Worm (Caenorhabditis elegans): Measurements from ENCODE around the gene T01D1.5.

Gene T01D1.5

DNA sequence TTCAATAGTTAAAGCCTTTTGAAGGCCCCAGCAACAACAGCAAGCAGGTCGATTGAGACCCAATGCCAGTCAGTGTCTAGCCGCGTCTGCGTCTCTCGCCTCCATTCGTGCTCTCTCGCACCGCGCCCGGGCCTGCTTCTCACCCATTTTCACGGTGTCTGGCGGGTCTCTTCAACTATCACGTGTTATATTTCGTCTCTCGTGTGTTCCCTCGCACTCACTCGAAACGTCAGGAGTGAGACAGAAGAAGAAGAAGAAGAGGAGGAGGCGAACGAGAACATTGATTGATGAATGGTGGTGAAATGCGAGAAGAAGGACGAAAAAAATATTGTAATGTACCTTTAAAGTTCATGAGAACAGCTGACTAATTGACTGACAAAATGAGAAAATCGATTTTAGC lies 32.3 kb upstream of the T01D1.5 start (continued):
- TF ChIP-seq pros-1 (tag; optimal IDR thresholded peaks at IDR 0.05) = peak; percentile 45
- TF ChIP-seq tbx-2 (tag; optimal IDR thresholded peaks at IDR 0.05) = peak; percentile 64
- peak; percentile 8 for TF ChIP-seq ceh-6 (GFP tag; optimal IDR thresholded peaks at IDR 0.05)
- TF ChIP-seq elt-4 (tag; optimal IDR thresholded peaks at IDR 0.05) = no peak
- TF ChIP-seq ceh-18 (tag; optimal IDR thresholded peaks at IDR 0.05) = peak; percentile 58
- TF ChIP-seq ceh-19 (GFP tag; optimal IDR thresholded peaks at IDR 0.05) = peak; percentile 10
- TF ChIP-seq ceh-31 (tag; optimal IDR thresholded peaks at IDR 0.05) = peak; percentile 69
- TF ChIP-seq hlh-13 (GFP tag; optimal IDR thresholded peaks at IDR 0.05) = no peak
- TF ChIP-seq Y22D7AL.16 (tag; optimal IDR thresholded peaks at IDR 0.05) = no peak
- TF ChIP-seq fkh-10 (GFP tag; optimal IDR thresholded peaks at IDR 0.05) = no peak
- TF ChIP-seq ets-4 (tag; optimal IDR thresholded peaks at IDR 0.05) = peak; percentile 39
- TF ChIP-seq unc-42 (tag; optimal IDR thresholded peaks at IDR 0.05) = peak; percentile 29
- TF ChIP-seq fax-1 (tag; optimal IDR thresholded peaks at IDR 0.05) = peak; percentile 31
- no peak for TF ChIP-seq dmd-4 (tag; optimal IDR thresholded peaks at IDR 0.05; ENCODE audit: borderline replicate concordance)
- no peak for TF ChIP-seq pag-3 (tag; optimal IDR thresholded peaks at IDR 0.05; ENCODE audit: borderline replicate concordance)
- peak; percentile 41 for TF ChIP-seq rnt-1 (tag; optimal IDR thresholded peaks at IDR 0.05)
- TF ChIP-seq ceh-48 (tag; optimal IDR thresholded peaks at IDR 0.05) = no peak
- TF ChIP-seq ceh-45 (GFP tag; IDR thresholded peaks at IDR 0.05) = no peak
- TF ChIP-seq C08G9.2 (tag; optimal IDR thresholded peaks at IDR 0.05) = no peak
- peak; percentile 2 for TF ChIP-seq F13H6.1 (tag; optimal IDR thresholded peaks at IDR 0.05)
- peak; percentile 18 for TF ChIP-seq sdc-2 (tag; optimal IDR thresholded peaks at IDR 0.05)
- no peak for TF ChIP-seq lim-6 (tag; optimal IDR thresholded peaks at IDR 0.05)
- TF ChIP-seq gmeb-2 (tag; optimal IDR thresholded peaks at IDR 0.05) = no peak
- TF ChIP-seq mec-3 (tag; optimal IDR thresholded peaks at IDR 0.05; ENCODE audit: borderline replicate concordance) = no peak
- no peak for TF ChIP-seq tbx-7 (tag; optimal IDR thresholded peaks at IDR 0.05)
- TF ChIP-seq ceh-34 (tag; optimal IDR thresholded peaks at IDR 0.05) = peak; percentile 69
- no peak for TF ChIP-seq ahr-1 (tag; optimal IDR thresholded peaks at IDR 0.05)
- TF ChIP-seq syd-9 (tag; optimal IDR thresholded peaks at IDR 0.05) = no peak
- peak; percentile 1 for TF ChIP-seq hlh-8 (tag; optimal IDR thresholded peaks at IDR 0.05)
- TF ChIP-seq ceh-14 (tag; optimal IDR thresholded peaks at IDR 0.05) = no peak
- TF ChIP-seq fkh-6 (tag; optimal IDR thresholded peaks at IDR 0.05) = no peak
- no peak for TF ChIP-seq sox-4 (tag; optimal IDR thresholded peaks at IDR 0.05)
- TF ChIP-seq dve-1 (tag; optimal IDR thresholded peaks at IDR 0.05) = no peak
- TF ChIP-seq hlh-15 (tag; optimal IDR thresholded peaks at IDR 0.05) = no peak
- TF ChIP-seq ceh-2 (tag; optimal IDR thresholded peaks at IDR 0.05) = peak; percentile 38
- TF ChIP-seq madf-2 (tag; optimal IDR thresholded peaks at IDR 0.05) = no peak
- TF ChIP-seq nfya-1 (tag; optimal IDR thresholded peaks at IDR 0.05) = peak; percentile 67
- no peak for TF ChIP-seq odd-2 (tag; optimal IDR thresholded peaks at IDR 0.05)
- TF ChIP-seq pqm-1 (tag; optimal IDR thresholded peaks at IDR 0.05) = no peak
- no peak for TF ChIP-seq sox-2 (GFP tag; IDR thresholded peaks at IDR 0.05)
- no peak for TF ChIP-seq pax-1 (tag; optimal IDR thresholded peaks at IDR 0.05)
- TF ChIP-seq ttx-3 (tag; optimal IDR thresholded peaks at IDR 0.05) = no peak
- TF ChIP-seq ceh-22 (tag; optimal IDR thresholded peaks at IDR 0.05) = no peak
- TF ChIP-seq ceh-30 (tag; optimal IDR thresholded peaks at IDR 0.05) = no peak
- no peak for TF ChIP-seq C38D4.7 (GFP tag; optimal IDR thresholded peaks at IDR 0.05)
- TF ChIP-seq T23F11.4 (GFP tag; optimal IDR thresholded peaks at IDR 0.05) = no peak

Measured in whole organism, late embryonic.